Worm (Caenorhabditis elegans): ENCODE results near the gene tbx-41.

DNA sequence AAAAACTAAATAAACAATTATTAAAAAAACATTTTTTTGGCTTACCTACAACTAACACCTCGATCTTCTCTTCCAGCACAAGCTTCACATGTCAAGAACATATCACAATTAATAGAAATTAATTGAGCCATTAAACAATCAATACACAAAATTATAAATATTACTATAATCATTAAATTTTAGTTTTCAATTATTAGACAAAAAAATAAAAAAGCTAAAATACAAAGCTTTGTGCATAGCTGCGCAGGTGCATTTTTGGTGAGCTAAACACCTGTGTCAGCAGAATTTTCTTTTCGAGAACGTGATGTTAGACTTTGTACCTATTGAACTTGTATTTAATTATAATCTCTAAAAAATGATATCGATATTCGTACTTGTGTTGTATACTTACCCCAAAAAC, 35.1 kb upstream of the tbx-41 start, which contains the start of gene C14E2.6:
- no peak for TF ChIP-seq ama-1 (optimal IDR thresholded peaks at IDR 0.05)
- TF ChIP-seq tbx-37 (GFP tag; conservative IDR thresholded peaks at IDR 0.05): no peak
- no peak for TF ChIP-seq aly-1 (tag; optimal IDR thresholded peaks at IDR 0.05)
- no peak for TF ChIP-seq tbx-11 (GFP tag; IDR thresholded peaks at IDR 0.05)
- no peak for TF ChIP-seq flt-1 (GFP tag; IDR thresholded peaks at IDR 0.05)
- no peak for TF ChIP-seq pes-1 (GFP tag; IDR thresholded peaks at IDR 0.05)
- no peak for TF ChIP-seq ceh-36 (tag; optimal IDR thresholded peaks at IDR 0.05)
- TF ChIP-seq sea-1 (GFP tag; conservative IDR thresholded peaks at IDR 0.05): no peak
- no peak for TF ChIP-seq scrt-1 (GFP tag; IDR thresholded peaks at IDR 0.05)
- TF ChIP-seq hmbx-1 (tag; optimal IDR thresholded peaks at IDR 0.05): no peak
